Worm (Caenorhabditis elegans): ENCODE data around the gene M151.10.

ce11 chrII:3675176-3675575 is 35.1 kb upstream of the M151.10 start, which contains the start of gene F19B10.2:
- TF ChIP-seq nhr-237 (tag; optimal IDR thresholded peaks at IDR 0.05) (no peak), ceh-28 (tag; optimal IDR thresholded peaks at IDR 0.05) (no peak), T20F7.1 (GFP tag; optimal IDR thresholded peaks at IDR 0.05) (no peak), lin-39 (tag; optimal IDR thresholded peaks at IDR 0.05) (no peak), unc-62 (GFP tag; optimal IDR thresholded peaks at IDR 0.05 in 1 of 2) (no peak), unc-62 (tag; optimal IDR thresholded peaks at IDR 0.05) (no peak), unc-130 (GFP tag; optimal IDR thresholded peaks at IDR 0.05) (no peak), tag-97 (GFP tag; IDR thresholded peaks at IDR 0.05) (no peak), T26A8.4 (GFP tag; IDR thresholded peaks at IDR 0.05) (no peak), ZK546.5 (tag; optimal IDR thresholded peaks at IDR 0.05) (no peak), ztf-11 (tag; optimal IDR thresholded peaks at IDR 0.05) (no peak), snpc-4 (tag; optimal IDR thresholded peaks at IDR 0.05) (no peak), nhr-11 (tag; optimal IDR thresholded peaks at IDR 0.05) (no peak), attf-4 (tag; optimal IDR thresholded peaks at IDR 0.05) (no peak)

All from whole organism, L4 larva.